Fruit fly (Drosophila melanogaster) whole organism, embryonic: ENCODE results near the gene Tep4.

Source experiments
- B-H2 ChIP-seq: fragments of 200-800 bp; sonication (Bioruptor generic); optimal IDR thresholded peaks from 2 replicates; lab custom pipeline; 2018; ENCODE audit warnings: missing biosample characterization, mild to moderate bottlenecking, missing genetic modification characterization
- CG10267 ChIP-seq: fragments of 200-800 bp; sonication (Bioruptor generic); optimal IDR thresholded peaks from 2 replicates; lab custom pipeline; 2018; ENCODE audit warnings: missing biosample characterization, mild to moderate bottlenecking, missing genetic modification characterization, moderate library complexity
- CG12391 ChIP-seq: fragments of 200-800 bp; sonication (Bioruptor generic); optimal IDR thresholded peaks from 3 replicates; lab custom pipeline; 2018; ENCODE audit warnings: missing biosample characterization, mild to moderate bottlenecking, missing genetic modification characterization, moderate library complexity
- CG13624 ChIP-seq: fragments of 200-800 bp; sonication (Bioruptor generic); optimal IDR thresholded peaks from 2 replicates; lab custom pipeline; 2016; ENCODE audit warnings: missing biosample characterization, missing genetic modification characterization
- CG14710 ChIP-seq: fragments of 200-800 bp; sonication (Bioruptor generic); optimal IDR thresholded peaks from 3 replicates; lab custom pipeline; 2019; ENCODE audit warnings: missing biosample characterization, mild to moderate bottlenecking, missing genetic modification characterization, moderate library complexity
- CG15514 ChIP-seq: fragments of 200-800 bp; sonication (Bioruptor generic); optimal IDR thresholded peaks from 3 replicates; lab custom pipeline; 2017; ENCODE audit warnings: missing biosample characterization, missing genetic modification characterization, mild to moderate bottlenecking, moderate library complexity, missing genetic modification reagents
- CG16863 ChIP-seq: fragments of 200-800 bp; sonication (Bioruptor generic); optimal IDR thresholded peaks from 3 replicates; lab custom pipeline; 2016; ENCODE audit warnings: missing biosample characterization, missing genetic modification characterization
- CG17829 ChIP-seq: fragments of 200-800 bp; optimal IDR thresholded peaks from 2 replicates; lab custom pipeline; 2019; ENCODE audit warnings: missing biosample characterization, mild to moderate bottlenecking, missing genetic modification characterization, moderate library complexity
- CG1792 ChIP-seq: fragments of 200-800 bp; sonication (Bioruptor generic); optimal IDR thresholded peaks from 2 replicates; lab custom pipeline; 2016; ENCODE audit warnings: missing biosample characterization, missing genetic modification characterization
- CG18011 ChIP-seq: fragments of 200-800 bp; sonication (Bioruptor generic); optimal IDR thresholded peaks from 2 replicates; lab custom pipeline; 2017; ENCODE audit warnings: missing biosample characterization, missing genetic modification characterization, mild to moderate bottlenecking, moderate library complexity, missing genotype
- CG2120 ChIP-seq: fragments of 200-800 bp; sonication (Bioruptor generic); optimal IDR thresholded peaks from 3 replicates; lab custom pipeline; 2016; ENCODE audit warnings: missing biosample characterization, missing genetic modification characterization
- CG2129 ChIP-seq: fragments of 200-800 bp; sonication (Bioruptor generic); IDR thresholded peaks from 2 replicates; pipeline ENCODE4 v1.3.6; 2022; ENCODE audit warnings: missing biosample characterization, missing genetic modification characterization; ENCODE audit not compliant: partially characterized antibody
- CG32767 ChIP-seq: fragments of 200-800 bp; sonication (Bioruptor generic); IDR thresholded peaks from 2 replicates; pipeline ENCODE4 v1.3.6; 2022; ENCODE audit warnings: missing biosample characterization, missing genetic modification characterization
- CG42726 ChIP-seq: fragments of 200-800 bp; sonication (Bioruptor generic); IDR thresholded peaks from 2 replicates; pipeline ENCODE4 v1.3.6; 2022; ENCODE audit warnings: missing biosample characterization, missing genetic modification characterization; ENCODE audit not compliant: partially characterized antibody
- CG4282 ChIP-seq: fragments of 200-800 bp; sonication (Bioruptor generic); optimal IDR thresholded peaks from 2 replicates; lab custom pipeline; 2016; ENCODE audit warnings: missing biosample characterization, missing genetic modification characterization
- CG6791 ChIP-seq: fragments of 200-800 bp; sonication (Bioruptor generic); IDR thresholded peaks from 3 replicates; pipeline ENCODE4 v1.3.6; 2022; ENCODE audit warnings: missing biosample characterization, missing genetic modification characterization; ENCODE audit not compliant: partially characterized antibody
- CG8290 ChIP-seq, 3 experiments: fragments of 200-800 bp; sonication (Bioruptor generic); optimal IDR thresholded peaks; 2 replicates each; lab custom pipeline; 2016 to 2019; ENCODE audit warnings: missing biosample characterization in 3 of 3, missing genetic modification characterization in 3 of 3, mild to moderate bottlenecking in 2 of 3, moderate library complexity in 1 of 3
- CG9932 ChIP-seq: fragments of 200-800 bp; sonication (Bioruptor generic); IDR thresholded peaks from 2 replicates; pipeline ENCODE4 v1.3.6; 2022; ENCODE audit warnings: missing biosample characterization, missing genetic modification characterization
- CTCF ChIP-seq: fragments of 200-800 bp; sonication (Bioruptor generic); optimal IDR thresholded peaks from 2 replicates; lab custom pipeline; 2017; ENCODE audit warnings: missing biosample characterization, mild to moderate bottlenecking, missing genetic modification characterization, moderate library complexity
- CoRest ChIP-seq: fragments of 200-800 bp; sonication (Bioruptor generic); optimal IDR thresholded peaks from 3 replicates; lab custom pipeline; 2018; ENCODE audit warnings: missing biosample characterization, mild to moderate bottlenecking, missing genetic modification characterization, moderate library complexity
- D ChIP-seq, 2 experiments: fragments of 200-800 bp in 1 of 2; fragments of >200 bp in 1 of 2; sonication (Bioruptor generic) in 1 of 2; optimal IDR thresholded peaks; 2 replicates in 1 of 2; 3 replicates in 1 of 2; lab custom pipeline; 2017; ENCODE audit warnings: mild to moderate bottlenecking in 1 of 2, missing biosample characterization in 1 of 2, missing genetic modification characterization in 1 of 2, missing genetic modification reagents in 1 of 2
- Dbx ChIP-seq: fragments of 200-800 bp; sonication (Bioruptor generic); IDR thresholded peaks from 3 replicates; pipeline ENCODE4 v1.3.6; 2022; ENCODE audit warnings: missing biosample characterization, missing genetic modification characterization
- Dll ChIP-seq: fragments of 200-800 bp; sonication (Bioruptor generic); IDR thresholded peaks from 4 replicates; pipeline ENCODE4 v1.3.6; 2022; ENCODE audit warnings: missing biosample characterization, missing genetic modification characterization; ENCODE audit not compliant: partially characterized antibody
- Drgx ChIP-seq: fragments of 200-800 bp; sonication (Bioruptor generic); IDR thresholded peaks from 2 replicates; pipeline ENCODE4 v1.3.6; 2022; ENCODE audit warnings: missing biosample characterization, missing genetic modification characterization
- Fer1 ChIP-seq: fragments of 200-800 bp; sonication (Bioruptor generic); optimal IDR thresholded peaks from 2 replicates; lab custom pipeline; 2017; ENCODE audit warnings: missing biosample characterization, mild to moderate bottlenecking, missing genetic modification characterization
- GATAe ChIP-seq: fragments of 200-800 bp; sonication (Bioruptor generic); conservative IDR thresholded peaks from 2 replicates; pipeline ENCODE4 v1.3.6; 2022; ENCODE audit warnings: missing biosample characterization, missing genetic modification characterization
- HmgZ ChIP-seq: fragments of 200-800 bp; sonication (Bioruptor generic); optimal IDR thresholded peaks from 2 replicates; lab custom pipeline; 2018; ENCODE audit warnings: missing biosample characterization, mild to moderate bottlenecking, missing genetic modification characterization
- MBD-R2 ChIP-seq: fragments of 200-800 bp; sonication (Bioruptor generic); IDR thresholded peaks from 2 replicates; pipeline ENCODE4 v1.3.6; 2022; ENCODE audit warnings: missing biosample characterization, missing genetic modification characterization
- NC2α ChIP-seq: fragments of 200-800 bp; sonication (Bioruptor generic); optimal IDR thresholded peaks from 2 replicates; lab custom pipeline; 2016; ENCODE audit warnings: missing biosample characterization, missing genetic modification characterization
- Rfx ChIP-seq: fragments of 200-800 bp; sonication (Bioruptor generic); IDR thresholded peaks from 2 replicates; pipeline ENCODE4 v1.3.6; 2022; ENCODE audit warnings: missing biosample characterization, missing genetic modification characterization
- bab2 ChIP-seq: fragments of 200-800 bp; sonication (Bioruptor generic); optimal IDR thresholded peaks from 2 replicates; lab custom pipeline; 2016; ENCODE audit warnings: missing biosample characterization, missing genetic modification characterization
- caup ChIP-seq: fragments of 200-800 bp; sonication (Bioruptor generic); optimal IDR thresholded peaks from 3 replicates; lab custom pipeline; 2017; ENCODE audit warnings: missing biosample characterization, mild to moderate bottlenecking, missing genetic modification characterization, moderate library complexity; ENCODE audit not compliant: severe bottlenecking
- ci ChIP-seq: fragments of 200-800 bp; sonication (Bioruptor generic); IDR thresholded peaks from 3 replicates; pipeline ENCODE4 v1.3.6; 2022; ENCODE audit warnings: missing biosample characterization, missing genetic modification characterization
- ewg ChIP-seq: fragments of 200-800 bp; sonication (Bioruptor generic); optimal IDR thresholded peaks from 3 replicates; lab custom pipeline; 2017; ENCODE audit warnings: mild to moderate bottlenecking, missing biosample characterization, missing genetic modification reagents, missing genetic modification characterization
- ftz-f1 ChIP-seq: fragments of 200-800 bp; sonication (Bioruptor generic); optimal IDR thresholded peaks from 2 replicates; lab custom pipeline; 2016; ENCODE audit warnings: missing biosample characterization, missing genetic modification characterization
- grn ChIP-seq: fragments of 200-800 bp; sonication (Bioruptor generic); optimal IDR thresholded peaks from 3 replicates; lab custom pipeline; 2017; ENCODE audit warnings: missing biosample characterization, missing genetic modification characterization
- jigr1 ChIP-seq: fragments of 200-800 bp; sonication (Bioruptor generic); IDR thresholded peaks from 3 replicates; pipeline ENCODE4 v1.3.6; 2022; ENCODE audit warnings: missing biosample characterization, missing genetic modification characterization
- jumu ChIP-seq: fragments of 200-800 bp; sonication (Bioruptor generic); optimal IDR thresholded peaks from 3 replicates; lab custom pipeline; 2016; ENCODE audit warnings: missing biosample characterization, missing genetic modification characterization
- knrl ChIP-seq: fragments of 200-800 bp; sonication (Bioruptor generic); IDR thresholded peaks from 3 replicates; pipeline ENCODE4 v1.3.6; 2022; ENCODE audit warnings: missing biosample characterization, missing genetic modification characterization; ENCODE audit not compliant: partially characterized antibody
- maf-S ChIP-seq: fragments of 200-800 bp; sonication (Bioruptor generic); optimal IDR thresholded peaks from 2 replicates; lab custom pipeline; 2016; ENCODE audit warnings: missing biosample characterization, missing genetic modification characterization
- mam ChIP-seq: fragments of 200-800 bp; sonication (Bioruptor generic); optimal IDR thresholded peaks from 3 replicates; lab custom pipeline; 2016; ENCODE audit warnings: missing biosample characterization, missing genetic modification characterization
- pzg ChIP-seq: fragments of 200-800 bp; sonication (Bioruptor generic); optimal IDR thresholded peaks from 3 replicates; lab custom pipeline; 2018; ENCODE audit warnings: missing biosample characterization, mild to moderate bottlenecking, missing genetic modification characterization, moderate library complexity
- sd ChIP-seq: fragments of 200-800 bp; sonication (Bioruptor generic); optimal IDR thresholded peaks from 3 replicates; lab custom pipeline; 2018; ENCODE audit warnings: missing biosample characterization, mild to moderate bottlenecking, missing genetic modification characterization, moderate library complexity
- slbo ChIP-seq: fragments of 200-800 bp; sonication (Bioruptor generic); IDR thresholded peaks from 2 replicates; pipeline ENCODE4 v1.3.6; 2022; ENCODE audit warnings: missing biosample characterization, missing genetic modification characterization
- ssp ChIP-seq: fragments of 200-800 bp; sonication (Bioruptor generic); IDR thresholded peaks from 2 replicates; pipeline ENCODE4 v1.3.6; 2022; ENCODE audit warnings: missing biosample characterization, missing genetic modification characterization
- sug ChIP-seq: fragments of 200-800 bp; optimal IDR thresholded peaks from 2 replicates; lab custom pipeline; 2019; ENCODE audit warnings: missing biosample characterization, mild to moderate bottlenecking, missing genetic modification characterization, moderate library complexity
- tx ChIP-seq: fragments of 200-800 bp; sonication (Bioruptor generic); optimal IDR thresholded peaks from 2 replicates; lab custom pipeline; 2016; ENCODE audit warnings: missing biosample characterization, missing genetic modification characterization

Tep4 gene

dm6 chr2L:19506323-19506722, 42.0 kb upstream of the Tep4 start (continued):
- TF ChIP-seq sug: peak; percentile 20
- peak; percentile 51 for TF ChIP-seq HmgZ (tag; lab: Kevin White, UChicago)
- TF ChIP-seq Fer1: peak; percentile 23
- peak; percentile 87 for TF ChIP-seq GATAe (GFP tag; lab: Robert Waterston, UW)
- TF ChIP-seq MBD-R2 (GFP tag; lab: Robert Waterston, UW): 0 out of 2 replicates have a peak, but pooled peaks have one; percentile 15

dm6 chr2L:19508361-19508918, 39.9 kb upstream of the Tep4 start, which contains the start of gene cyst:
cyst (minus strand) TSS chr2L:19508764.
- peak; percentile 64 for TF ChIP-seq sd (tag; lab: Kevin White, UChicago)
- TF ChIP-seq bab2 (GFP tag; lab: Kevin White, UChicago): peak; percentile 13
- TF ChIP-seq CG8290 (GFP tag; optimal IDR thresholded peaks at IDR 0.05; lab: Kevin White, UChicago): no peak
- no peak for TF ChIP-seq CG8290 (tag; optimal IDR thresholded peaks at IDR 0.05; lab: Kevin White, UChicago)
- peak; percentile 70 for TF ChIP-seq mam (GFP tag; lab: Kevin White, UChicago)
- TF ChIP-seq CTCF (GFP tag; lab: Kevin White, UChicago): peak; percentile 18
- peak; percentile 52 for TF ChIP-seq D (optimal IDR thresholded peaks at IDR 0.05; lab: Kevin White, UChicago)
- TF ChIP-seq D (GFP tag; optimal IDR thresholded peaks at IDR 0.05; lab: Kevin White, UChicago): no peak
- no peak for TF ChIP-seq NC2α (GFP tag; lab: Kevin White, UChicago)
- 0 out of 3 replicates have a peak, but pooled peaks have one; percentile 34 for TF ChIP-seq ci (GFP tag; lab: Robert Waterston, UW)
- peak; percentile 24 for TF ChIP-seq tx
- peak; percentile 68; the same call in 1 of the 3 replicates for TF ChIP-seq Dbx (GFP tag; lab: Robert Waterston, UW)
- peak; percentile 97 for TF ChIP-seq CG42726 (GFP tag; lab: Robert Waterston, UW)
- TF ChIP-seq CG1792 (GFP tag; lab: Kevin White, UChicago): peak; percentile 6
- TF ChIP-seq ftz-f1 (GFP tag; lab: Kevin White, UChicago): peak; percentile 67
- peak; percentile 97 for TF ChIP-seq Dll (GFP tag; lab: Robert Waterston, UW)
- TF ChIP-seq CG12391: peak; percentile 7
- TF ChIP-seq slbo (GFP tag; lab: Robert Waterston, UW): peak; percentile 55; the same call in 1 of the 2 replicates
- peak; percentile 46 for TF ChIP-seq B-H2 (GFP tag; lab: Kevin White, UChicago)
- no peak for TF ChIP-seq caup (GFP tag; lab: Kevin White, UChicago)
- TF ChIP-seq knrl (GFP tag; lab: Robert Waterston, UW): peak; percentile 97
- TF ChIP-seq maf-S: peak; percentile 34
- TF ChIP-seq CG10267: peak; percentile 95
- TF ChIP-seq CG18011 (GFP tag; lab: Kevin White, UChicago): no peak
- peak; percentile 57 for TF ChIP-seq CG17829 (tag; lab: Kevin White, UChicago)
- peak; percentile 10 for TF ChIP-seq CG4282 (GFP tag; lab: Kevin White, UChicago)
- peak; percentile 68 for TF ChIP-seq Rfx (GFP tag; lab: Robert Waterston, UW)
- peak; percentile 69 for TF ChIP-seq CG13624 (GFP tag; lab: Kevin White, UChicago)
- peak; percentile 92 for TF ChIP-seq CG2129 (GFP tag; lab: Robert Waterston, UW)
- TF ChIP-seq CG2120: peak; percentile 69
- peak; percentile 61 for TF ChIP-seq CG16863 (GFP tag; lab: Kevin White, UChicago)
- peak; percentile 63 for TF ChIP-seq CG14710 (tag; lab: Kevin White, UChicago)
- peak; percentile 60 for TF ChIP-seq CoRest (tag; lab: Kevin White, UChicago)
- no peak for TF ChIP-seq grn (GFP tag; lab: Kevin White, UChicago)
- peak; percentile 83 for TF ChIP-seq CG15514 (GFP tag; lab: Kevin White, UChicago)
- peak; percentile 72 for TF ChIP-seq CG9932 (GFP tag; lab: Robert Waterston, UW)
- peak; percentile 97 for TF ChIP-seq CG6791 (GFP tag; lab: Robert Waterston, UW)
- TF ChIP-seq Drgx (GFP tag; lab: Robert Waterston, UW): no peak
- peak; percentile 21 for TF ChIP-seq sug
- peak; percentile 95 for TF ChIP-seq pzg (GFP tag; lab: Kevin White, UChicago)
- peak; percentile 42 for TF ChIP-seq jumu (GFP tag; lab: Kevin White, UChicago)
- peak; percentile 26; the same call in 1 of the 2 replicates for TF ChIP-seq CG32767 (GFP tag; lab: Robert Waterston, UW)
- TF ChIP-seq ssp (GFP tag; lab: Robert Waterston, UW): 0 out of 2 replicates have a peak, but pooled peaks have one; percentile 21
- TF ChIP-seq jigr1 (GFP tag; lab: Robert Waterston, UW): no peak
- TF ChIP-seq ewg (GFP tag; lab: Kevin White, UChicago): no peak
